Fruit fly (Drosophila melanogaster) whole organism, embryonic: ENCODE measurements around the gene Glyat.

Experiments
- Abd-B ChIP-seq: fragments of 200-800 bp; sonication (Bioruptor generic); optimal IDR thresholded peaks from 2 replicates; lab custom pipeline; 2018; ENCODE audit warnings: missing biosample characterization, mild to moderate bottlenecking, missing genetic modification characterization, moderate library complexity
- Adf1 ChIP-seq: fragments of 200-800 bp; sonication (Bioruptor generic); IDR thresholded peaks from 2 replicates; pipeline ENCODE4 v1.3.6; 2022; ENCODE audit warnings: missing biosample characterization, missing genetic modification characterization
- Aef1 ChIP-seq: fragments of 200-800 bp; sonication (Bioruptor generic); IDR thresholded peaks from 3 replicates; pipeline ENCODE4 v1.3.6; 2022; ENCODE audit warnings: missing biosample characterization, missing genetic modification characterization
- Atf3 ChIP-seq: fragments of 200-800 bp; sonication (Bioruptor generic); optimal IDR thresholded peaks from 3 replicates; lab custom pipeline; 2016; ENCODE audit warnings: missing biosample characterization, missing genetic modification characterization
- CG1024 ChIP-seq: fragments of 200-800 bp; sonication (Bioruptor generic); IDR thresholded peaks from 2 replicates; pipeline ENCODE4 v1.3.6; 2022; ENCODE audit warnings: missing biosample characterization, missing genetic modification characterization
- CG10431 ChIP-seq: fragments of 200-800 bp; sonication (Bioruptor generic); optimal IDR thresholded peaks from 3 replicates; lab custom pipeline; 2018; ENCODE audit warnings: missing biosample characterization, mild to moderate bottlenecking, missing genetic modification characterization
- CG10543 ChIP-seq: fragments of 200-800 bp; sonication (Bioruptor generic); optimal IDR thresholded peaks from 3 replicates; lab custom pipeline; 2017; ENCODE audit warnings: missing biosample characterization, mild to moderate bottlenecking, missing genetic modification characterization, moderate library complexity
- CG11247 ChIP-seq: fragments of 200-800 bp; sonication (Bioruptor generic); IDR thresholded peaks from 2 replicates; pipeline ENCODE4 v1.3.6; 2022; ENCODE audit warnings: missing biosample characterization, missing genetic modification characterization
- CG11504 ChIP-seq: fragments of 200-800 bp; sonication (Bioruptor generic); optimal IDR thresholded peaks from 3 replicates; lab custom pipeline; 2019; ENCODE audit warnings: missing biosample characterization, mild to moderate bottlenecking, missing genetic modification characterization, moderate library complexity
- CG12236 ChIP-seq: fragments of 200-800 bp; sonication (Bioruptor generic); optimal IDR thresholded peaks from 2 replicates; lab custom pipeline; 2016; ENCODE audit warnings: missing biosample characterization, missing genetic modification characterization
- CG12299 ChIP-seq: fragments of 200-800 bp; sonication (Bioruptor generic); optimal IDR thresholded peaks from 2 replicates; lab custom pipeline; 2018; ENCODE audit warnings: missing biosample characterization, mild to moderate bottlenecking, missing genetic modification characterization
- CG1602 ChIP-seq: fragments of 200-800 bp; sonication (Bioruptor generic); optimal IDR thresholded peaks from 3 replicates; lab custom pipeline; 2016; ENCODE audit warnings: missing biosample characterization, missing genetic modification characterization
- CG18262 ChIP-seq: fragments of 200-800 bp; optimal IDR thresholded peaks from 3 replicates; lab custom pipeline; 2019; ENCODE audit warnings: missing biosample characterization, mild to moderate bottlenecking, missing genetic modification characterization, moderate library complexity
- CG1832 ChIP-seq: fragments of 200-800 bp; sonication (Bioruptor generic); optimal IDR thresholded peaks from 2 replicates; lab custom pipeline; 2017; ENCODE audit warnings: missing biosample characterization, mild to moderate bottlenecking, missing genetic modification characterization, inconsistent platforms
- CG2129 ChIP-seq: fragments of 200-800 bp; sonication (Bioruptor generic); IDR thresholded peaks from 2 replicates; pipeline ENCODE4 v1.3.6; 2022; ENCODE audit warnings: missing biosample characterization, missing genetic modification characterization; ENCODE audit not compliant: partially characterized antibody
- CG4282 ChIP-seq: fragments of 200-800 bp; sonication (Bioruptor generic); optimal IDR thresholded peaks from 2 replicates; lab custom pipeline; 2016; ENCODE audit warnings: missing biosample characterization, missing genetic modification characterization
- CG7745 ChIP-seq: fragments of 200-800 bp; sonication (Bioruptor generic); optimal IDR thresholded peaks from 2 replicates; lab custom pipeline; 2018; ENCODE audit warnings: missing biosample characterization, mild to moderate bottlenecking, missing genetic modification characterization, moderate library complexity
- Camta ChIP-seq: fragments of 200-800 bp; sonication (Bioruptor generic); optimal IDR thresholded peaks from 2 replicates; lab custom pipeline; 2016; ENCODE audit warnings: missing biosample characterization, missing genetic modification characterization
- D19B ChIP-seq: fragments of 200-800 bp; sonication (Bioruptor generic); optimal IDR thresholded peaks from 2 replicates; lab custom pipeline; 2017; ENCODE audit warnings: missing biosample characterization, mild to moderate bottlenecking, missing genetic modification characterization
- Deaf1 ChIP-seq: fragments of 200-800 bp; optimal IDR thresholded peaks from 3 replicates; lab custom pipeline; 2019; ENCODE audit warnings: missing biosample characterization, mild to moderate bottlenecking, missing genetic modification characterization, moderate library complexity
- Doc3 ChIP-seq: fragments of 200-800 bp; sonication (Bioruptor generic); IDR thresholded peaks from 3 replicates; pipeline ENCODE4 v1.3.6; 2022; ENCODE audit warnings: missing biosample characterization, missing genetic modification characterization; ENCODE audit not compliant: partially characterized antibody
- Drgx ChIP-seq: fragments of 200-800 bp; sonication (Bioruptor generic); IDR thresholded peaks from 2 replicates; pipeline ENCODE4 v1.3.6; 2022; ENCODE audit warnings: missing biosample characterization, missing genetic modification characterization
- H2.0 ChIP-seq: fragments of 200-800 bp; sonication (Bioruptor generic); IDR thresholded peaks from 2 replicates; pipeline ENCODE4 v1.3.6; 2022; ENCODE audit warnings: missing biosample characterization, missing genetic modification characterization
- HLH4C ChIP-seq: fragments of 200-800 bp; sonication (Bioruptor generic); IDR thresholded peaks from 3 replicates; pipeline ENCODE4 v1.3.6; 2022; ENCODE audit warnings: missing biosample characterization, missing genetic modification characterization; ENCODE audit not compliant: partially characterized antibody
- NC2α ChIP-seq: fragments of 200-800 bp; sonication (Bioruptor generic); optimal IDR thresholded peaks from 2 replicates; lab custom pipeline; 2016; ENCODE audit warnings: missing biosample characterization, missing genetic modification characterization
- Rfx ChIP-seq: fragments of 200-800 bp; sonication (Bioruptor generic); IDR thresholded peaks from 2 replicates; pipeline ENCODE4 v1.3.6; 2022; ENCODE audit warnings: missing biosample characterization, missing genetic modification characterization
- Scr ChIP-seq: fragments of 200-800 bp; sonication (Bioruptor generic); IDR thresholded peaks from 2 replicates; pipeline ENCODE4 v1.3.6; 2022; ENCODE audit warnings: missing biosample characterization, missing genetic modification characterization; ENCODE audit not compliant: partially characterized antibody
- Xrp1 ChIP-seq: fragments of 200-800 bp; sonication (Bioruptor generic); IDR thresholded peaks from 2 replicates; pipeline ENCODE4 v1.3.6; 2022; ENCODE audit warnings: missing biosample characterization, missing genetic modification characterization
- bowl ChIP-seq: fragments of 200-800 bp; sonication (Bioruptor generic); IDR thresholded peaks from 2 replicates; pipeline ENCODE4 v1.3.6; 2022; ENCODE audit warnings: missing biosample characterization, missing genetic modification characterization
- bsh ChIP-seq, 2 experiments: fragments of 200-800 bp; sonication (Bioruptor generic); optimal IDR thresholded peaks; 2 replicates each; lab custom pipeline; 2017 to 2018; ENCODE audit warnings: mild to moderate bottlenecking in 2 of 2, missing biosample characterization in 2 of 2, missing genetic modification characterization in 2 of 2, moderate library complexity in 1 of 2
- dm ChIP-seq: fragments of 200-800 bp; sonication (Bioruptor generic); optimal IDR thresholded peaks from 3 replicates; lab custom pipeline; 2016; ENCODE audit warnings: missing biosample characterization, missing genetic modification characterization
- fu2 ChIP-seq: fragments of 200-800 bp; sonication (Bioruptor generic); optimal IDR thresholded peaks from 2 replicates; lab custom pipeline; 2016; ENCODE audit warnings: missing biosample characterization, missing genetic modification characterization
- klu ChIP-seq: fragments of 200-800 bp; sonication (Bioruptor generic); IDR thresholded peaks from 2 replicates; pipeline ENCODE4 v1.3.6; 2022; ENCODE audit warnings: missing biosample characterization, missing genetic modification characterization
- lab ChIP-seq: fragments of 200-800 bp; sonication (Bioruptor generic); optimal IDR thresholded peaks from 3 replicates; lab custom pipeline; 2017; ENCODE audit warnings: missing biosample characterization, missing genetic modification characterization, mild to moderate bottlenecking, moderate library complexity, missing genetic modification reagents
- lbe ChIP-seq: fragments of 200-800 bp; sonication (Bioruptor generic); optimal IDR thresholded peaks from 2 replicates; lab custom pipeline; 2016; ENCODE audit warnings: missing biosample characterization, mild to moderate bottlenecking, missing genetic modification characterization
- nerfin-2 ChIP-seq: fragments of 200-800 bp; sonication (Bioruptor generic); IDR thresholded peaks from 2 replicates; pipeline ENCODE4 v1.3.6; 2022; ENCODE audit warnings: missing biosample characterization, missing genetic modification characterization; ENCODE audit not compliant: partially characterized antibody
- rib ChIP-seq: fragments of 200-800 bp; sonication (Bioruptor generic); IDR thresholded peaks from 2 replicates; pipeline ENCODE4 v1.3.6; 2022; ENCODE audit warnings: missing biosample characterization, missing genetic modification characterization
- sens-2 ChIP-seq: fragments of 200-800 bp; sonication (Bioruptor generic); IDR thresholded peaks from 2 replicates; pipeline ENCODE4 v1.3.6; 2022; ENCODE audit warnings: missing biosample characterization, missing genetic modification characterization
- sug ChIP-seq: fragments of 200-800 bp; optimal IDR thresholded peaks from 2 replicates; lab custom pipeline; 2019; ENCODE audit warnings: missing biosample characterization, mild to moderate bottlenecking, missing genetic modification characterization, moderate library complexity
- zfh1 ChIP-seq: fragments of 200-800 bp; sonication (Bioruptor generic); IDR thresholded peaks from 3 replicates; pipeline ENCODE4 v1.3.6; 2022; ENCODE audit warnings: missing biosample characterization, missing genetic modification characterization

Glyat gene

dm6 chr2L:7973470-7974207 is 36.8 kb downstream of the Glyat start (continued):
- no peak for TF ChIP-seq Xrp1 (GFP tag; lab: Robert Waterston, UW)
- TF ChIP-seq nerfin-2 (GFP tag; lab: Robert Waterston, UW) = 0 out of 2 replicates have a peak, but pooled peaks have one; percentile 24
- TF ChIP-seq Doc3 (GFP tag; lab: Robert Waterston, UW) = no peak
- TF ChIP-seq H2.0 (GFP tag; lab: Robert Waterston, UW) = no peak
- TF ChIP-seq CG18262 (tag; lab: Kevin White, UChicago) = no peak
- TF ChIP-seq dm (GFP tag; lab: Kevin White, UChicago) = no peak
- no peak for TF ChIP-seq CG1602 (GFP tag; lab: Kevin White, UChicago)
- peak; percentile 15; the same call in 1 of the 3 replicates for TF ChIP-seq Aef1 (GFP tag; lab: Robert Waterston, UW)
- no peak for TF ChIP-seq CG7745 (tag; lab: Kevin White, UChicago)
- TF ChIP-seq CG12236 (GFP tag; lab: Kevin White, UChicago) = no peak
- TF ChIP-seq HLH4C (GFP tag; lab: Robert Waterston, UW) = no peak
- peak; percentile 87 for TF ChIP-seq rib (GFP tag; lab: Robert Waterston, UW)
- TF ChIP-seq bowl = no peak
- no peak for TF ChIP-seq CG10431 (GFP tag; lab: Kevin White, UChicago)
- TF ChIP-seq lab = peak; percentile 7
- TF ChIP-seq zfh1 (GFP tag; lab: Robert Waterston, UW) = no peak
- no peak for TF ChIP-seq Camta (GFP tag; lab: Kevin White, UChicago)
- 0 out of 2 replicates have a peak, but pooled peaks have one; percentile 11 for TF ChIP-seq klu
- no peak for TF ChIP-seq CG1024 (GFP tag; lab: Robert Waterston, UW)
- no peak for TF ChIP-seq CG12299 (tag; lab: Kevin White, UChicago)
- peak; percentile 62 for TF ChIP-seq D19B (GFP tag; lab: Kevin White, UChicago)
- peak; percentile 30 for TF ChIP-seq Deaf1 (tag; lab: Kevin White, UChicago)
- TF ChIP-seq fu2 (GFP tag; lab: Kevin White, UChicago) = no peak
- no peak for TF ChIP-seq CG2129 (GFP tag; lab: Robert Waterston, UW)
- TF ChIP-seq Atf3 (GFP tag; lab: Kevin White, UChicago) = no peak
- TF ChIP-seq NC2α (GFP tag; lab: Kevin White, UChicago) = no peak
- peak; percentile 5 for TF ChIP-seq sug (tag; lab: Kevin White, UChicago)
- TF ChIP-seq Scr (GFP tag; lab: Robert Waterston, UW) = no peak
- peak; percentile 22; the same call in 1 of the 2 replicates for TF ChIP-seq Adf1 (GFP tag; lab: Robert Waterston, UW)
- peak; percentile 37 for TF ChIP-seq CG10543 (GFP tag; lab: Kevin White, UChicago)
- no peak for TF ChIP-seq CG11504 (tag; lab: Kevin White, UChicago)
- no peak for TF ChIP-seq Abd-B
- peak; percentile 11 for TF ChIP-seq lbe (GFP tag; lab: Kevin White, UChicago)
- peak; percentile 58 for TF ChIP-seq CG1832 (GFP tag; lab: Kevin White, UChicago)
- TF ChIP-seq CG11247 = no peak
- peak; percentile 35; the same call in 1 of the 2 replicates for TF ChIP-seq Rfx

dm6 chr2L:7971423-7971822 is 39.0 kb downstream of the Glyat start:
- TF ChIP-seq CG4282 (GFP tag; lab: Kevin White, UChicago) (no peak), sens-2 (GFP tag; lab: Robert Waterston, UW) (no peak), bsh (GFP tag; optimal IDR thresholded peaks at IDR 0.05; lab: Kevin White, UChicago) (peak in 1 of 2 experiments; percentile 47), Drgx (GFP tag; lab: Robert Waterston, UW) (peak; percentile 49), lab (no peak)
